Fruit fly (Drosophila melanogaster) whole organism, prepupa: ENCODE data around the gene CecA2.
A peak's percentile ranks its signal among the peaks of the same experiment; 100 is the strongest.

Source experiments
- Blimp-1 ChIP-seq: fragments of 200-800 bp; sonication (Bioruptor generic); optimal IDR thresholded peaks from 3 replicates; lab custom pipeline; 2017; ENCODE audit warnings: missing biosample characterization, missing genetic modification characterization, mild to moderate bottlenecking, moderate library complexity, missing genetic modification reagents
- CG10631 ChIP-seq: fragments of 200-800 bp; sonication (Bioruptor generic); optimal IDR thresholded peaks from 2 replicates; lab custom pipeline; 2016; ENCODE audit warnings: missing biosample characterization, missing genetic modification characterization
- CG10669 ChIP-seq: fragments of 200-800 bp; sonication (Bioruptor generic); optimal IDR thresholded peaks from 3 replicates; lab custom pipeline; 2018; ENCODE audit warnings: missing biosample characterization, mild to moderate bottlenecking, missing genetic modification characterization, moderate library complexity
- CG11294 ChIP-seq: fragments of 200-800 bp; sonication (Bioruptor generic); IDR thresholded peaks from 2 replicates; pipeline ENCODE4 v1.3.6; 2022; ENCODE audit warnings: missing biosample characterization, missing genetic modification characterization
- CG11762 ChIP-seq: fragments of 200-800 bp; sonication (Bioruptor generic); optimal IDR thresholded peaks from 3 replicates; lab custom pipeline; 2016; ENCODE audit warnings: missing biosample characterization, missing genetic modification characterization; ENCODE audit not compliant: insufficient read depth
- CG11902 ChIP-seq: fragments of 200-800 bp; sonication (Bioruptor generic); optimal IDR thresholded peaks from 3 replicates; lab custom pipeline; 2016; ENCODE audit warnings: missing biosample characterization, missing genetic modification characterization
- CG16779 ChIP-seq: fragments of 200-800 bp; sonication (Bioruptor generic); optimal IDR thresholded peaks from 3 replicates; lab custom pipeline; 2017; ENCODE audit warnings: missing biosample characterization, mild to moderate bottlenecking, missing genetic modification characterization
- CG3032 ChIP-seq: fragments of 200-800 bp; optimal IDR thresholded peaks from 2 replicates; lab custom pipeline; 2019; ENCODE audit warnings: missing biosample characterization, mild to moderate bottlenecking, missing genetic modification characterization, moderate library complexity
- CG31627 ChIP-seq: fragments of 200-800 bp; sonication (Bioruptor generic); optimal IDR thresholded peaks from 3 replicates; lab custom pipeline; 2016; ENCODE audit warnings: missing biosample characterization, missing genetic modification characterization
- CG32006 ChIP-seq: fragments of 200-800 bp; sonication (Bioruptor generic); optimal IDR thresholded peaks from 3 replicates; lab custom pipeline; 2017; ENCODE audit warnings: missing biosample characterization, mild to moderate bottlenecking, missing genetic modification characterization
- CG34406 ChIP-seq: fragments of 200-800 bp; sonication (Bioruptor generic); optimal IDR thresholded peaks from 3 replicates; lab custom pipeline; 2016; ENCODE audit warnings: missing biosample characterization, missing genetic modification characterization
- CG3919 ChIP-seq: fragments of 200-800 bp; sonication (Bioruptor generic); optimal IDR thresholded peaks from 3 replicates; lab custom pipeline; 2016; ENCODE audit warnings: missing biosample characterization, missing genetic modification characterization
- CG4318 ChIP-seq: fragments of 200-800 bp; sonication (Bioruptor generic); optimal IDR thresholded peaks from 3 replicates; lab custom pipeline; 2017; ENCODE audit warnings: missing biosample characterization, mild to moderate bottlenecking, missing genetic modification characterization
- CG6276 ChIP-seq: fragments of 200-800 bp; sonication (Bioruptor generic); optimal IDR thresholded peaks from 2 replicates; lab custom pipeline; 2017; ENCODE audit warnings: missing biosample characterization, mild to moderate bottlenecking, missing genetic modification characterization
- CG6792 ChIP-seq: fragments of 200-800 bp; sonication (Bioruptor generic); optimal IDR thresholded peaks from 3 replicates; lab custom pipeline; 2016; ENCODE audit warnings: missing biosample characterization, missing genetic modification characterization
- CG6808 ChIP-seq: fragments of 200-800 bp; sonication (Bioruptor generic); optimal IDR thresholded peaks from 3 replicates; lab custom pipeline; 2017; ENCODE audit warnings: missing biosample characterization, missing genetic modification characterization, mild to moderate bottlenecking, moderate library complexity, missing genetic modification reagents
- CG6854 ChIP-seq: fragments of 200-800 bp; sonication (Bioruptor generic); optimal IDR thresholded peaks from 2 replicates; lab custom pipeline; 2017; ENCODE audit warnings: missing biosample characterization, mild to moderate bottlenecking, missing genetic modification characterization
- CG7368 ChIP-seq: fragments of 200-800 bp; sonication (Bioruptor generic); optimal IDR thresholded peaks from 3 replicates; lab custom pipeline; 2016; ENCODE audit warnings: missing biosample characterization, missing genetic modification characterization
- CG8119 ChIP-seq: fragments of 200-800 bp; sonication (Bioruptor generic); IDR thresholded peaks from 3 replicates; pipeline ENCODE4 v1.3.6; 2022; ENCODE audit warnings: missing biosample characterization, missing genetic modification characterization
- CG8319 ChIP-seq: fragments of 200-800 bp; sonication (Bioruptor generic); optimal IDR thresholded peaks from 3 replicates; lab custom pipeline; 2016; ENCODE audit warnings: missing biosample characterization, missing genetic modification characterization
- CG8632 ChIP-seq: fragments of 200-800 bp; sonication (Bioruptor generic); optimal IDR thresholded peaks from 3 replicates; lab custom pipeline; 2016; ENCODE audit warnings: missing biosample characterization, missing genetic modification characterization
- CG9139 ChIP-seq: fragments of 200-800 bp; sonication (Bioruptor generic); optimal IDR thresholded peaks from 3 replicates; lab custom pipeline; 2017; ENCODE audit warnings: missing biosample characterization, mild to moderate bottlenecking, missing genetic modification characterization
- Eip75B ChIP-seq: fragments of 200-800 bp; sonication (Bioruptor generic); optimal IDR thresholded peaks from 3 replicates; lab custom pipeline; 2016; ENCODE audit warnings: missing biosample characterization, missing genetic modification characterization
- Eip78C ChIP-seq: fragments of 200-800 bp; sonication (Bioruptor generic); peaks from one replicate; lab custom pipeline; 2016; ENCODE audit warnings: missing biosample characterization, missing genetic modification characterization
- Hr38 ChIP-seq: sonication (Bioruptor generic); optimal IDR thresholded peaks from 2 replicates; lab custom pipeline; 2016; ENCODE audit warnings: missing biosample characterization, missing genetic modification characterization
- Hr4 ChIP-seq: fragments of 200-800 bp; sonication (Bioruptor generic); optimal IDR thresholded peaks from 3 replicates; lab custom pipeline; 2016; ENCODE audit warnings: missing biosample characterization, missing genetic modification characterization
- Lpt ChIP-seq: fragments of 200-800 bp; sonication (Bioruptor generic); optimal IDR thresholded peaks from 3 replicates; lab custom pipeline; 2016; ENCODE audit warnings: missing biosample characterization, missing genetic modification characterization
- Met ChIP-seq: fragments of 200-800 bp; sonication (Bioruptor generic); optimal IDR thresholded peaks from 3 replicates; lab custom pipeline; 2016; ENCODE audit warnings: missing biosample characterization, missing genetic modification characterization
- Smox ChIP-seq: fragments of 200-800 bp; sonication (Bioruptor generic); optimal IDR thresholded peaks from 3 replicates; lab custom pipeline; 2016; ENCODE audit warnings: missing biosample characterization, missing genetic modification characterization
- Sox102F ChIP-seq: fragments of 200-800 bp; sonication (Bioruptor generic); optimal IDR thresholded peaks from 2 replicates; lab custom pipeline; 2016; ENCODE audit warnings: missing biosample characterization, mild to moderate bottlenecking, missing genetic modification characterization
- Sox15 ChIP-seq: fragments of 200-800 bp; sonication (Bioruptor generic); optimal IDR thresholded peaks from 3 replicates; lab custom pipeline; 2016; ENCODE audit warnings: missing biosample characterization, missing genetic modification characterization
- achi ChIP-seq: fragments of 200-800 bp; sonication (Bioruptor generic); optimal IDR thresholded peaks from 3 replicates; lab custom pipeline; 2016; ENCODE audit warnings: missing biosample characterization, missing genetic modification characterization
- cyc ChIP-seq: fragments of 200-800 bp; sonication (Bioruptor generic); optimal IDR thresholded peaks from 3 replicates; lab custom pipeline; 2016; ENCODE audit warnings: missing biosample characterization, missing genetic modification characterization
- dsx ChIP-seq: fragments of 200-800 bp; optimal IDR thresholded peaks from 3 replicates; lab custom pipeline; 2019; ENCODE audit warnings: missing biosample characterization, mild to moderate bottlenecking, missing genetic modification characterization, moderate library complexity; ENCODE audit not compliant: poor library complexity, severe bottlenecking
- eg ChIP-seq: fragments of 200-800 bp; sonication (Bioruptor generic); IDR thresholded peaks from 3 replicates; pipeline ENCODE4 v1.3.6; 2022; ENCODE audit warnings: missing biosample characterization, missing genetic modification characterization
- esn ChIP-seq: fragments of 200-800 bp; sonication (Bioruptor generic); optimal IDR thresholded peaks from 2 replicates; lab custom pipeline; 2016; ENCODE audit warnings: missing biosample characterization, mild to moderate bottlenecking, missing genetic modification characterization, moderate library complexity
- fd59A ChIP-seq: fragments of 200-800 bp; sonication (Bioruptor generic); optimal IDR thresholded peaks from 2 replicates; lab custom pipeline; 2017; ENCODE audit warnings: missing biosample characterization, mild to moderate bottlenecking, missing genetic modification characterization, missing genetic modification reagents
- fkh ChIP-seq: fragments of 200-800 bp; sonication (Bioruptor generic); optimal IDR thresholded peaks from 3 replicates; lab custom pipeline; 2017; ENCODE audit warnings: missing biosample characterization, mild to moderate bottlenecking, missing genetic modification characterization, moderate library complexity
- net ChIP-seq: fragments of 200-800 bp; sonication (Bioruptor generic); optimal IDR thresholded peaks from 3 replicates; lab custom pipeline; 2016; ENCODE audit warnings: missing biosample characterization, missing genetic modification characterization
- pdm3 ChIP-seq: fragments of 200-800 bp; sonication (Bioruptor generic); optimal IDR thresholded peaks from 3 replicates; lab custom pipeline; 2016; ENCODE audit warnings: missing biosample characterization, missing genetic modification characterization
- salr ChIP-seq, 2 experiments: fragments of 200-800 bp; sonication (Bioruptor generic); optimal IDR thresholded peaks; 3 replicates each; lab custom pipeline; 2016 to 2018; ENCODE audit warnings: missing biosample characterization in 2 of 2, missing genetic modification characterization in 2 of 2, mild to moderate bottlenecking in 1 of 2
- spab ChIP-seq: fragments of 200-800 bp; sonication (Bioruptor generic); optimal IDR thresholded peaks from 2 replicates; lab custom pipeline; 2017; ENCODE audit warnings: missing biosample characterization, mild to moderate bottlenecking, missing genetic modification characterization, missing genetic modification reagents
- ss ChIP-seq, 2 experiments: fragments of 200-800 bp; sonication (Bioruptor generic); optimal IDR thresholded peaks; 2 replicates in 1 of 2; 3 replicates in 1 of 2; lab custom pipeline; 2017 to 2018; ENCODE audit warnings: mild to moderate bottlenecking in 2 of 2, missing biosample characterization in 2 of 2, missing genetic modification characterization in 2 of 2, moderate library complexity in 1 of 2
- svp ChIP-seq: fragments of 200-800 bp; sonication (Bioruptor generic); peaks from one replicate; lab custom pipeline; 2016; ENCODE audit warnings: missing biosample characterization, missing genetic modification characterization
- topi ChIP-seq: fragments of 200-800 bp; sonication (Bioruptor generic); optimal IDR thresholded peaks from 3 replicates; lab custom pipeline; 2016; ENCODE audit warnings: missing biosample characterization, missing genetic modification characterization
- vri ChIP-seq: fragments of 200-800 bp; sonication (Bioruptor generic); optimal IDR thresholded peaks from 3 replicates; lab custom pipeline; 2016; ENCODE audit warnings: missing biosample characterization, mild to moderate bottlenecking, missing genetic modification characterization

CecA2 gene

DNA sequence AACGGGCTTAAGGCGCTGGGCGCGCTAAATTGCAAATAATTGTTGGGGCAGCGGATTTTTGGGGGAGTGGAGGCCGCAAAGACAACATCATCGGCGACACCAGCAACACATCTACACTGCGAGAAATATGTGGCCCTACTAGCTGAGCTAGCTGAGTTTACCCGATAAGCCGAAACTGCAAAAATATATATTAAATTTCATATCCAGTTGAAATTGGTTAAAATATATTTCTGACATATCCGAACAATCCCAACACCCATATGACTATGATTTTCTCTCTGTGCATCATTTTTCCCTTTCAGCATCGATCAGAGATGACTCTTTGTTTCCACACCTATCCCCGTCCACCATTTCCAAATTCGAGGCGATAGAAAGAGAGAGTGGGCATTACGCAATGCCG, 22.1 kb upstream of the CecA2 start (continued):
- TF ChIP-seq Smox (GFP tag; lab: Kevin White, UChicago) (peak; percentile 73), CG16779 (no peak), achi (peak; percentile 64), topi (peak; percentile 69), spab (peak; percentile 49), CG7368 (peak; percentile 60), CG3032 (peak; percentile 63), esn (GFP tag; lab: Kevin White, UChicago) (peak; percentile 80), CG6792 (GFP tag; lab: Kevin White, UChicago) (peak; percentile 77), Blimp-1 (GFP tag; lab: Kevin White, UChicago) (peak; percentile 21), CG31627 (GFP tag; lab: Kevin White, UChicago) (peak; percentile 76), CG8632 (peak; percentile 70), salr (GFP tag; optimal IDR thresholded peaks at IDR 0.05; lab: Kevin White, UChicago) (peak in 1 of 2 experiments; percentile 33), net (GFP tag; lab: Kevin White, UChicago) (peak; percentile 23), vri (GFP tag; lab: Kevin White, UChicago) (peak; percentile 58), CG10669 (GFP tag; lab: Kevin White, UChicago) (peak; percentile 61), CG10631 (peak; percentile 55), pdm3 (GFP tag; lab: Kevin White, UChicago) (peak; percentile 71), Hr4 (GFP tag; lab: Kevin White, UChicago) (peak; percentile 44), CG11762 (GFP tag; lab: Kevin White, UChicago) (peak; percentile 24), CG11902 (GFP tag; lab: Kevin White, UChicago) (peak; percentile 63), eg (GFP tag; lab: Robert Waterston, UW) (peak; percentile 73; the same call in 2 of the 3 replicates), CG34406 (GFP tag; lab: Kevin White, UChicago) (peak; percentile 75), Eip78C (peak; percentile 91), CG8319 (peak; percentile 53), ss (GFP tag; optimal IDR thresholded peaks at IDR 0.05; lab: Kevin White, UChicago) (peak; percentile 22 to 54), fkh (GFP tag; lab: Kevin White, UChicago) (no peak), dsx (GFP tag; lab: Kevin White, UChicago) (peak; percentile 45), Sox102F (peak; percentile 52), Sox15 (GFP tag; lab: Kevin White, UChicago) (peak; percentile 70), CG11294 (GFP tag; lab: Robert Waterston, UW) (0 out of 2 replicates have a peak, but pooled peaks have one; percentile 37), Hr38 (no peak), CG4318 (GFP tag; lab: Kevin White, UChicago) (peak; percentile 4)

dm6 chr3R:30191047-30191446, 20.9 kb upstream of the CecA2 start, which contains the start of gene CG9747:
TSS of gene CG9747 (minus strand) at chr3R:30191252.
- TF ChIP-seq topi (no peak), Eip75B (GFP tag; lab: Kevin White, UChicago) (no peak), fkh (GFP tag; lab: Kevin White, UChicago) (peak; percentile 18), CG6854 (GFP tag; lab: Kevin White, UChicago) (peak; percentile 35)

dm6 chr3R:30191462-30191874, 20.5 kb upstream of the CecA2 start:
- TF ChIP-seq CG4318 (GFP tag; lab: Kevin White, UChicago) (peak; percentile 36), salr (GFP tag; optimal IDR thresholded peaks at IDR 0.05; lab: Kevin White, UChicago) (peak in 1 of 2 experiments; percentile 52), CG9139 (GFP tag; lab: Kevin White, UChicago) (no peak), CG34406 (GFP tag; lab: Kevin White, UChicago) (peak; percentile 71), CG7368 (peak; percentile 62), topi (peak; percentile 87), CG11762 (GFP tag; lab: Kevin White, UChicago) (peak; percentile 26), CG3919 (GFP tag; lab: Kevin White, UChicago) (peak; percentile 62), cyc (GFP tag; lab: Kevin White, UChicago) (peak; percentile 74), CG31627 (GFP tag; lab: Kevin White, UChicago) (peak; percentile 84), vri (GFP tag; lab: Kevin White, UChicago) (peak; percentile 4), Met (GFP tag; lab: Kevin White, UChicago) (peak; percentile 69), CG10631 (peak; percentile 43), fd59A (GFP tag; lab: Kevin White, UChicago) (peak; percentile 44), CG8119 (GFP tag; lab: Robert Waterston, UW) (peak; percentile 34; the same call in 1 of the 3 replicates), CG6808 (GFP tag; lab: Kevin White, UChicago) (peak; percentile 15), CG6276 (GFP tag; lab: Kevin White, UChicago) (peak; percentile 26), CG32006 (GFP tag; lab: Kevin White, UChicago) (peak; percentile 76), Sox102F (peak; percentile 73), fkh (GFP tag; lab: Kevin White, UChicago) (no peak), CG6854 (GFP tag; lab: Kevin White, UChicago) (no peak), Lpt (GFP tag; lab: Kevin White, UChicago) (no peak), CG6792 (GFP tag; lab: Kevin White, UChicago) (peak; percentile 66), svp (GFP tag; lab: Kevin White, UChicago) (peak; percentile 95), CG16779 (peak; percentile 1), CG8319 (peak; percentile 55)
